Worm (Caenorhabditis elegans) whole organism, early embryonic: ENCODE data around the gene srw-117.

ENCODE experiments used
- B0310.2 ChIP-seq: sonication (generic microtip); optimal IDR thresholded peaks from 2 replicates; lab custom pipeline; 2016; ENCODE audit warnings: mild to moderate bottlenecking, missing genetic modification characterization, missing compliant biosample characterization
- F13C5.2 ChIP-seq: sonication (generic microtip); optimal IDR thresholded peaks from 2 replicates; lab custom pipeline; 2017; ENCODE audit warnings: mild to moderate bottlenecking, missing genetic modification characterization, inconsistent platforms, missing compliant biosample characterization
- aly-1 ChIP-seq: sonication (generic microtip); optimal IDR thresholded peaks from 2 replicates; lab custom pipeline; 2016; ENCODE audit warnings: missing genetic modification characterization, missing compliant biosample characterization
- ama-1 ChIP-seq: fragments of 150-350 bp; optimal IDR thresholded peaks from 2 replicates; lab custom pipeline; 2014
- ceh-13 ChIP-seq: fragments of 200-800 bp; sonication (Bioruptor generic); optimal IDR thresholded peaks from 2 replicates; lab custom pipeline; 2018; ENCODE audit warnings: mild to moderate bottlenecking, missing genetic modification characterization, missing compliant biosample characterization
- ceh-36 ChIP-seq: sonication (generic microtip); optimal IDR thresholded peaks from 2 replicates; lab custom pipeline; 2016; ENCODE audit warnings: missing genetic modification characterization, inconsistent platforms, missing compliant biosample characterization
- ets-7 ChIP-seq: sonication (generic microtip); optimal IDR thresholded peaks from 2 replicates; lab custom pipeline; 2016; ENCODE audit warnings: missing genotype, missing genetic modification characterization, missing compliant biosample characterization
- flt-1 ChIP-seq: fragments of 200-800 bp; sonication (Bioruptor generic); IDR thresholded peaks from 2 replicates; pipeline ENCODE4 v1.3.6; 2022; ENCODE audit warnings: missing genetic modification characterization, missing compliant biosample characterization
- hmg-4 ChIP-seq: fragments of 200-800 bp; sonication (Bioruptor generic); optimal IDR thresholded peaks from 2 replicates; lab custom pipeline; 2018; ENCODE audit warnings: mild to moderate bottlenecking, missing genetic modification characterization, missing compliant biosample characterization
- pes-1 ChIP-seq: fragments of 200-800 bp; sonication (Bioruptor generic); IDR thresholded peaks from 2 replicates; pipeline ENCODE4 v1.3.6; 2022; ENCODE audit warnings: missing genetic modification reagents, missing genetic modification characterization, missing compliant biosample characterization
- scrt-1 ChIP-seq: fragments of 200-800 bp; sonication (Bioruptor generic); IDR thresholded peaks from 2 replicates; pipeline ENCODE4 v1.3.6; 2022; ENCODE audit warnings: missing genetic modification characterization, missing compliant biosample characterization
- sea-1 ChIP-seq: fragments of 200-800 bp; sonication (Bioruptor generic); conservative IDR thresholded peaks from 2 replicates; pipeline ENCODE4 v1.3.6; 2022; ENCODE audit warnings: missing genetic modification characterization, missing compliant biosample characterization
- tbx-11 ChIP-seq: fragments of 200-800 bp; sonication (Bioruptor generic); IDR thresholded peaks from 2 replicates; pipeline ENCODE4 v1.3.6; 2022; ENCODE audit warnings: missing genetic modification characterization, missing compliant biosample characterization
- tbx-37 ChIP-seq: fragments of 200-800 bp; sonication (Bioruptor generic); conservative IDR thresholded peaks from 2 replicates; pipeline ENCODE4 v1.3.6; 2022; ENCODE audit warnings: missing genetic modification reagents, missing genetic modification characterization, missing compliant biosample characterization

ce11 chrV:3028205-3028604 is 45.0 kb upstream of the srw-117 start, which contains the start of gene asp-7:
- TF ChIP-seq hmg-4 (GFP tag; lab: Kevin White, UChicago) (no peak), flt-1 (GFP tag; lab: Robert Waterston, UW) (no peak), B0310.2 (tag; lab: Kevin White, UChicago) (no peak), F13C5.2 (tag; lab: Kevin White, UChicago) (no peak), tbx-11 (no peak), ama-1 (lab: Kevin White, UChicago) (no peak), aly-1 (no peak), scrt-1 (no peak), sea-1 (GFP tag; lab: Robert Waterston, UW) (no peak), tbx-37 (GFP tag; lab: Robert Waterston, UW) (no peak), pes-1 (GFP tag; lab: Robert Waterston, UW) (no peak), ceh-36 (no peak), ets-7 (no peak), ceh-13 (GFP tag; lab: Kevin White, UChicago) (no peak)
